Worm (Caenorhabditis elegans) whole organism, young adult: Measurements from ENCODE around the gene rps-8.
A peak's percentile ranks its signal among the peaks of the same experiment; 100 is the strongest.

Experiments
- B0336.3 ChIP-seq: fragments of 200-800 bp; sonication (Bioruptor generic); IDR thresholded peaks from 2 replicates; pipeline ENCODE4 v1.3.6; 2022; ENCODE audit warnings: missing genetic modification characterization, missing compliant biosample characterization
- C17E4.6 ChIP-seq: fragments of 200-800 bp; sonication (Bioruptor generic); IDR thresholded peaks from 2 replicates; pipeline ENCODE4 v1.3.6; 2022; ENCODE audit warnings: missing genetic modification reagents, missing genetic modification characterization, missing compliant biosample characterization
- D2030.7 ChIP-seq: fragments of 200-800 bp; sonication (Bioruptor generic); IDR thresholded peaks from 2 replicates; pipeline ENCODE4 v1.3.6; 2022; ENCODE audit warnings: missing genetic modification reagents, missing genetic modification characterization, missing compliant biosample characterization
- F57C9.4 ChIP-seq: sonication (generic microtip); optimal IDR thresholded peaks from 2 replicates; lab custom pipeline; 2017; ENCODE audit warnings: mild to moderate bottlenecking, missing genetic modification characterization, missing compliant biosample characterization
- K12H6.12 ChIP-seq: fragments of 200-800 bp; sonication (Bioruptor generic); optimal IDR thresholded peaks from 2 replicates; lab custom pipeline; 2018; ENCODE audit warnings: mild to moderate bottlenecking, missing genetic modification characterization, missing compliant biosample characterization
- T07F8.4 ChIP-seq: sonication (generic microtip); optimal IDR thresholded peaks from 2 replicates; lab custom pipeline; 2016; ENCODE audit warnings: mild to moderate bottlenecking, missing genetic modification characterization, moderate library complexity, missing compliant biosample characterization
- Y53F4B.3 ChIP-seq: fragments of 200-800 bp; sonication (Bioruptor generic); IDR thresholded peaks from 2 replicates; pipeline ENCODE4 v1.3.6; 2022; ENCODE audit warnings: missing genetic modification reagents, missing genetic modification characterization, missing compliant biosample characterization
- Y53G8AR.9 ChIP-seq: fragments of 200-800 bp; sonication (Bioruptor generic); conservative IDR thresholded peaks from 2 replicates; pipeline ENCODE4 v1.3.6; 2022; ENCODE audit warnings: missing genetic modification reagents, missing genetic modification characterization, missing compliant biosample characterization
- Y95B8A.8 ChIP-seq: fragments of 200-800 bp; sonication (Bioruptor generic); IDR thresholded peaks from 2 replicates; pipeline ENCODE4 v1.3.6; 2022; ENCODE audit warnings: missing genetic modification reagents, missing genetic modification characterization, missing compliant biosample characterization
- ZK185.1 ChIP-seq: sonication (generic microtip); optimal IDR thresholded peaks from 2 replicates; lab custom pipeline; 2016; ENCODE audit warnings: mild to moderate bottlenecking, missing genetic modification characterization, missing compliant biosample characterization; ENCODE audit not compliant: poor library complexity, severe bottlenecking
- ama-1 ChIP-seq, 3 experiments: fragments of 150-350 bp in 1 of 3; sonication (generic microtip) in 2 of 3; optimal IDR thresholded peaks; 2 replicates each; lab custom pipeline; 2014 to 2018; ENCODE audit warnings: missing biosample characterization in 2 of 3, missing genetic modification characterization in 2 of 3, missing genetic modification reagents in 2 of 3
- aptf-2 ChIP-seq: fragments of 200-800 bp; sonication (Bioruptor generic); conservative IDR thresholded peaks from 2 replicates; pipeline ENCODE4 v1.3.6; 2022; ENCODE audit warnings: missing genetic modification reagents, missing genetic modification characterization, missing compliant biosample characterization
- attf-5 ChIP-seq: fragments of 200-800 bp; sonication (Bioruptor generic); optimal IDR thresholded peaks from 2 replicates; lab custom pipeline; 2018; ENCODE audit warnings: mild to moderate bottlenecking, missing genetic modification characterization, missing compliant biosample characterization
- attf-6 ChIP-seq: fragments of 200-800 bp; sonication (Bioruptor generic); IDR thresholded peaks from 2 replicates; pipeline ENCODE4 v1.3.6; 2022; ENCODE audit warnings: missing genetic modification reagents, missing genetic modification characterization, missing compliant biosample characterization
- ceh-100 ChIP-seq: fragments of 200-800 bp; sonication (Bioruptor generic); IDR thresholded peaks from 2 replicates; pipeline ENCODE4 v1.3.6; 2022; ENCODE audit warnings: missing genetic modification reagents, missing genetic modification characterization, missing compliant biosample characterization
- ceh-58 ChIP-seq: fragments of 200-800 bp; sonication (Bioruptor generic); IDR thresholded peaks from 2 replicates; pipeline ENCODE4 v1.3.6; 2022; ENCODE audit warnings: missing genetic modification characterization, missing compliant biosample characterization
- ceh-91 ChIP-seq: fragments of 200-800 bp; sonication (Bioruptor generic); IDR thresholded peaks from 2 replicates; pipeline ENCODE4 v1.3.6; 2022; ENCODE audit warnings: missing genetic modification reagents, missing genetic modification characterization, missing compliant biosample characterization
- chd-7 ChIP-seq: sonication (generic microtip); optimal IDR thresholded peaks from 2 replicates; lab custom pipeline; 2016; ENCODE audit warnings: mild to moderate bottlenecking, missing genetic modification characterization, moderate library complexity, missing compliant biosample characterization
- dpl-1 ChIP-seq: fragments of 150-350 bp; optimal IDR thresholded peaks from 2 replicates; lab custom pipeline; 2014; ENCODE audit warnings: missing biosample characterization, missing genetic modification reagents, missing genetic modification characterization
- egl-44 ChIP-seq: fragments of 200-800 bp; sonication (Bioruptor generic); IDR thresholded peaks from 2 replicates; pipeline ENCODE4 v1.3.6; 2022; ENCODE audit warnings: missing genetic modification reagents, missing genetic modification characterization, missing compliant biosample characterization
- egrh-3 ChIP-seq: fragments of 200-800 bp; sonication (Bioruptor generic); IDR thresholded peaks from 2 replicates; pipeline ENCODE4 v1.3.6; 2022; ENCODE audit warnings: missing genetic modification reagents, missing genetic modification characterization, missing compliant biosample characterization
- hlh-12 ChIP-seq: sonication (generic microtip); optimal IDR thresholded peaks from 2 replicates; lab custom pipeline; 2016; ENCODE audit warnings: missing genetic modification characterization, missing compliant biosample characterization
- hmg-20 ChIP-seq: fragments of 200-800 bp; sonication (Bioruptor generic); IDR thresholded peaks from 2 replicates; pipeline ENCODE4 v1.3.6; 2022; ENCODE audit warnings: missing genetic modification reagents, missing genetic modification characterization, missing compliant biosample characterization
- hsf-1 ChIP-seq: fragments of 200-800 bp; sonication (Bioruptor generic); IDR thresholded peaks from 2 replicates; pipeline ENCODE4 v1.3.6; 2022; ENCODE audit warnings: missing genetic modification reagents, missing genetic modification characterization, missing compliant biosample characterization
- let-526 ChIP-seq: fragments of 200-800 bp; sonication (Bioruptor generic); IDR thresholded peaks from 2 replicates; pipeline ENCODE4 v1.3.6; 2022; ENCODE audit warnings: missing genetic modification reagents, missing genetic modification characterization, missing compliant biosample characterization
- let-607 ChIP-seq, 2 experiments: fragments of 200-800 bp in 1 of 2; sonication (Bioruptor generic) in 1 of 2; sonication (generic microtip) in 1 of 2; optimal IDR thresholded peaks; 2 replicates each; lab custom pipeline; 2016 to 2018; ENCODE audit warnings: mild to moderate bottlenecking in 2 of 2, missing compliant biosample characterization in 2 of 2, missing genetic modification characterization in 2 of 2, moderate library complexity in 2 of 2, missing genotype in 1 of 2
- lin-35 ChIP-seq, 3 experiments: fragments of 150-350 bp in 2 of 3; sonication (generic microtip) in 1 of 3; optimal IDR thresholded peaks; 2 replicates each; lab custom pipeline; 2014 to 2018; ENCODE audit warnings: missing biosample characterization in 3 of 3, missing genetic modification characterization in 3 of 3, missing genetic modification reagents in 3 of 3
- madf-10 ChIP-seq: sonication (generic microtip); optimal IDR thresholded peaks from 2 replicates; lab custom pipeline; 2016; ENCODE audit warnings: mild to moderate bottlenecking, missing genetic modification characterization, missing compliant biosample characterization
- mes-4 ChIP-seq: sonication (generic microtip); optimal IDR thresholded peaks from 2 replicates; lab custom pipeline; 2016; ENCODE audit warnings: missing genotype, missing genetic modification characterization, missing compliant biosample characterization
- mxl-1 ChIP-seq: sonication (generic microtip); optimal IDR thresholded peaks from 2 replicates; lab custom pipeline; 2016; ENCODE audit warnings: missing genetic modification characterization, missing compliant biosample characterization
- repo-1 ChIP-seq: sonication (generic microtip); optimal IDR thresholded peaks from 2 replicates; lab custom pipeline; 2017; ENCODE audit warnings: mild to moderate bottlenecking, missing genetic modification characterization, missing compliant biosample characterization
- snpc-1.1 ChIP-seq: sonication (generic microtip); optimal IDR thresholded peaks from 2 replicates; lab custom pipeline; 2017; ENCODE audit warnings: missing genetic modification characterization, mild to moderate bottlenecking, missing compliant biosample characterization, antibody characterized with exemption, moderate library complexity, missing genotype, missing genetic modification reagents; ENCODE audit not compliant: insufficient read depth
- snpc-3.4 ChIP-seq: sonication (generic microtip); optimal IDR thresholded peaks from 2 replicates; lab custom pipeline; 2017; ENCODE audit warnings: missing genetic modification characterization, mild to moderate bottlenecking, missing compliant biosample characterization, antibody characterized with exemption, moderate library complexity, missing genotype, missing genetic modification reagents
- ztf-22 ChIP-seq: fragments of 200-800 bp; sonication (Bioruptor generic); optimal IDR thresholded peaks from 2 replicates; lab custom pipeline; 2018; ENCODE audit warnings: mild to moderate bottlenecking, missing genetic modification characterization, moderate library complexity, missing compliant biosample characterization
- ztf-3 ChIP-seq: fragments of 200-800 bp; sonication (Bioruptor generic); optimal IDR thresholded peaks from 2 replicates; lab custom pipeline; 2018; ENCODE audit warnings: mild to moderate bottlenecking, missing genetic modification characterization, missing compliant biosample characterization

rps-8 gene

ce11 chrIV:7342144-7342543 lies 28.5 kb upstream of the rps-8 start (continued):
- no peak for TF ChIP-seq dpl-1 (GFP tag; lab: Kevin White, UChicago)

ce11 chrIV:7339095-7339494 lies 25.4 kb upstream of the rps-8 start:
- no peak for TF ChIP-seq F57C9.4 (tag; lab: Kevin White, UChicago)
- TF ChIP-seq snpc-1.1 = no peak
- no peak for TF ChIP-seq lin-35 (GFP tag; optimal IDR thresholded peaks at IDR 0.05; lab: Kevin White, UChicago)
- no peak for TF ChIP-seq K12H6.12 (tag; lab: Kevin White, UChicago)
- TF ChIP-seq ceh-58 (GFP tag; lab: Robert Waterston, UW) = no peak
- no peak for TF ChIP-seq egrh-3 (GFP tag; lab: Robert Waterston, UW)
- TF ChIP-seq ceh-91 = no peak
- TF ChIP-seq D2030.7 (GFP tag; lab: Robert Waterston, UW) = no peak
- TF ChIP-seq chd-7 (tag; lab: Kevin White, UChicago) = no peak
- no peak for TF ChIP-seq Y53F4B.3 (GFP tag; lab: Robert Waterston, UW)
- no peak for TF ChIP-seq repo-1 (tag; lab: Kevin White, UChicago)
- no peak for TF ChIP-seq ceh-100 (GFP tag; lab: Robert Waterston, UW)
- TF ChIP-seq ztf-3 (GFP tag; lab: Kevin White, UChicago) = no peak
- TF ChIP-seq ztf-22 = no peak
- TF ChIP-seq hmg-20 (GFP tag; lab: Robert Waterston, UW) = no peak
- TF ChIP-seq let-607 (tag; optimal IDR thresholded peaks at IDR 0.05; lab: Kevin White, UChicago) = no peak
- TF ChIP-seq B0336.3 (GFP tag; lab: Robert Waterston, UW) = no peak
- no peak for TF ChIP-seq hlh-12 (tag; lab: Kevin White, UChicago)
- TF ChIP-seq madf-10 = no peak
- TF ChIP-seq Y53G8AR.9 (GFP tag; lab: Robert Waterston, UW) = no peak
- TF ChIP-seq, all 124 proteins: peak for 0

DNA sequence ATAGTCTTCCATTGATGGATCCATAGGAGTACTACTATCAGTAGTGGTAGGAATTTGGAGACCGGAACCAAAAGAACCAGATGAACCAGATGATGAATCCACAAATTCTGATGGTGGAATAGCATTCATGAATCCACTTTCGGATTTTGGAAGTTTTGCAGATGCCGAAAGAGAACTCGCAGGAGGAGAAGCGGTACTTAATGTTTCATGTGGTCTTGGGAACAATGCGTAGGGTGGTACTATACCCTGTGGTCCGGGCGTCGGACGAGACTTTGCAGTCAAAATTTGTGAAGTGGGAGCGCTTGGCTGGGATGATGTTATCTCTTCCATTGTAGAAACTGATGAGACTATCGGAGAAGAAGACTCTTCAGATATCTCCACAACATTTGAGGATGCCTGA lies 24.4 kb upstream of the rps-8 start:
- TF ChIP-seq hsf-1 (GFP tag; lab: Robert Waterston, UW) (0 out of 2 replicates have a peak, but pooled peaks have one; percentile 21), ZK185.1 (tag; lab: Kevin White, UChicago) (no peak)
- TF ChIP-seq, all 124 proteins: peak for 1

DNA sequence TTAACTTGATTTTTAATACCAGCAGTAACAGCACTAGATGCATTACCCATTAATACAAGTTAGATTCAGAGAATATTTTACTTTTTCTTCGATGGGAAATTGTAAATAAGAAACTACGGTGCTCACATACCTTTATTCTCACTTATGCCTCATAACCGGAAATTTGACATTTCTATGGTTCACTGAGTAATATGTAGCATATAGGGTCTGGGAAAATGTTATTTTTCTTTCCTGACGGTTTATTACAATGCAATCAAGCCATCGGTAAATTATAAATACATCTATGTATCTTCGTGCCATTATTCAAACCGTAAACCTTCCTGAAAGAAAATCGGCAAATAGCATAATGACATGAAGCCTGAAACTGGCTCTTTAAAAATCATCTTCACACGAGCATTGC lies 19.0 kb upstream of the rps-8 start, which contains the start of gene ocr-4:
Gene ocr-4, minus strand, starts transcription at position 101 of the 400 bp plus-strand sequence.
- TF ChIP-seq attf-6 (GFP tag; lab: Robert Waterston, UW) (no peak), dpl-1 (GFP tag; lab: Kevin White, UChicago) (no peak), egl-44 (GFP tag; lab: Robert Waterston, UW) (no peak), T07F8.4 (tag; lab: Kevin White, UChicago) (no peak), attf-5 (no peak), mxl-1 (tag; lab: Kevin White, UChicago) (no peak), ZK185.1 (tag; lab: Kevin White, UChicago) (no peak), C17E4.6 (GFP tag; lab: Robert Waterston, UW) (no peak), mes-4 (tag; lab: Kevin White, UChicago) (no peak), let-526 (GFP tag; lab: Robert Waterston, UW) (no peak), snpc-3.4 (tag; lab: Kevin White, UChicago) (no peak), ama-1 (optimal IDR thresholded peaks at IDR 0.05; lab: Kevin White, UChicago) (no peak), ama-1 (GFP tag; optimal IDR thresholded peaks at IDR 0.05; lab: Kevin White, UChicago) (no peak), Y95B8A.8 (no peak), ceh-100 (GFP tag; lab: Robert Waterston, UW) (no peak), aptf-2 (no peak), K12H6.12 (tag; lab: Kevin White, UChicago) (no peak)
